Worm (Caenorhabditis elegans) whole organism, young adult: Measurements from ENCODE around the gene C43H6.12.

Experiments
- B0019.2 ChIP-seq: fragments of 200-800 bp; sonication (Bioruptor generic); conservative IDR thresholded peaks from 2 replicates; pipeline ENCODE4 v1.3.6; 2022; ENCODE audit warnings: missing genetic modification reagents, missing genetic modification characterization, missing compliant biosample characterization
- B0336.3 ChIP-seq: fragments of 200-800 bp; sonication (Bioruptor generic); IDR thresholded peaks from 2 replicates; pipeline ENCODE4 v1.3.6; 2022; ENCODE audit warnings: missing genetic modification characterization, missing compliant biosample characterization
- D2030.7 ChIP-seq: fragments of 200-800 bp; sonication (Bioruptor generic); IDR thresholded peaks from 2 replicates; pipeline ENCODE4 v1.3.6; 2022; ENCODE audit warnings: missing genetic modification reagents, missing genetic modification characterization, missing compliant biosample characterization
- F22D6.2 ChIP-seq: sonication (generic microtip); optimal IDR thresholded peaks from 2 replicates; lab custom pipeline; 2016; ENCODE audit warnings: mild to moderate bottlenecking, missing genetic modification characterization, missing compliant biosample characterization
- F23B12.7 ChIP-seq: sonication (generic microtip); optimal IDR thresholded peaks from 2 replicates; lab custom pipeline; 2017; ENCODE audit warnings: missing genetic modification characterization, mild to moderate bottlenecking, missing compliant biosample characterization, antibody characterized with exemption, moderate library complexity; ENCODE audit not compliant: insufficient read depth
- F39B2.1 ChIP-seq: fragments of 200-800 bp; sonication (Bioruptor generic); IDR thresholded peaks from 2 replicates; pipeline ENCODE4 v1.3.6; 2022; ENCODE audit warnings: missing genetic modification reagents, missing genetic modification characterization, missing compliant biosample characterization
- F49E8.2 ChIP-seq: sonication (generic microtip); optimal IDR thresholded peaks from 3 replicates; lab custom pipeline; 2017; ENCODE audit warnings: missing genetic modification characterization, mild to moderate bottlenecking, missing compliant biosample characterization, antibody characterized with exemption, moderate library complexity; ENCODE audit not compliant: insufficient read depth
- F52B5.7 ChIP-seq: sonication (generic microtip); optimal IDR thresholded peaks from 2 replicates; lab custom pipeline; 2016; ENCODE audit warnings: mild to moderate bottlenecking, missing genetic modification characterization, missing compliant biosample characterization
- Y53F4B.3 ChIP-seq: fragments of 200-800 bp; sonication (Bioruptor generic); IDR thresholded peaks from 2 replicates; pipeline ENCODE4 v1.3.6; 2022; ENCODE audit warnings: missing genetic modification reagents, missing genetic modification characterization, missing compliant biosample characterization
- ZK185.1 ChIP-seq: sonication (generic microtip); optimal IDR thresholded peaks from 2 replicates; lab custom pipeline; 2016; ENCODE audit warnings: mild to moderate bottlenecking, missing genetic modification characterization, missing compliant biosample characterization; ENCODE audit not compliant: poor library complexity, severe bottlenecking
- atf-7 ChIP-seq: sonication (generic microtip); optimal IDR thresholded peaks from 2 replicates; lab custom pipeline; 2017; ENCODE audit warnings: mild to moderate bottlenecking, missing genetic modification characterization, missing compliant biosample characterization
- cebp-1 ChIP-seq, 2 experiments: fragments of 200-800 bp in 1 of 2; sonication (Bioruptor generic) in 1 of 2; sonication (generic microtip) in 1 of 2; IDR thresholded peaks in 1 of 2; optimal IDR thresholded peaks in 1 of 2; 2 replicates each; pipeline versions ENCODE4 v1.3.6 to Lab custom; 2017 to 2022; ENCODE audit warnings: missing compliant biosample characterization in 2 of 2, missing genetic modification characterization in 2 of 2, mild to moderate bottlenecking in 1 of 2, missing genetic modification reagents in 1 of 2, moderate library complexity in 1 of 2
- cebp-2 ChIP-seq: fragments of 200-800 bp; sonication (Bioruptor generic); IDR thresholded peaks from 2 replicates; pipeline ENCODE4 v1.3.6; 2022; ENCODE audit warnings: missing genetic modification characterization, missing compliant biosample characterization
- ceh-100 ChIP-seq: fragments of 200-800 bp; sonication (Bioruptor generic); IDR thresholded peaks from 2 replicates; pipeline ENCODE4 v1.3.6; 2022; ENCODE audit warnings: missing genetic modification reagents, missing genetic modification characterization, missing compliant biosample characterization
- ceh-27 ChIP-seq: fragments of 200-800 bp; sonication (Bioruptor generic); optimal IDR thresholded peaks from 2 replicates; lab custom pipeline; 2018; ENCODE audit warnings: mild to moderate bottlenecking, missing genetic modification characterization, moderate library complexity, missing compliant biosample characterization
- ceh-79 ChIP-seq: sonication (generic microtip); optimal IDR thresholded peaks from 2 replicates; lab custom pipeline; 2017; ENCODE audit warnings: mild to moderate bottlenecking, missing genetic modification characterization, missing compliant biosample characterization
- chd-7 ChIP-seq: sonication (generic microtip); optimal IDR thresholded peaks from 2 replicates; lab custom pipeline; 2016; ENCODE audit warnings: mild to moderate bottlenecking, missing genetic modification characterization, moderate library complexity, missing compliant biosample characterization
- die-1 ChIP-seq: sonication (generic microtip); optimal IDR thresholded peaks from 2 replicates; lab custom pipeline; 2016; ENCODE audit warnings: missing genotype, mild to moderate bottlenecking, missing genetic modification characterization, missing compliant biosample characterization
- efl-1 ChIP-seq: fragments of 150-350 bp; optimal IDR thresholded peaks from 2 replicates; lab custom pipeline; 2014; ENCODE audit warnings: missing biosample characterization, missing genetic modification reagents, missing genetic modification characterization
- egl-18 ChIP-seq: fragments of 200-800 bp; sonication (Bioruptor generic); IDR thresholded peaks from 2 replicates; pipeline ENCODE4 v1.3.6; 2022; ENCODE audit warnings: missing genetic modification reagents, missing genetic modification characterization, missing compliant biosample characterization
- egrh-3 ChIP-seq: fragments of 200-800 bp; sonication (Bioruptor generic); IDR thresholded peaks from 2 replicates; pipeline ENCODE4 v1.3.6; 2022; ENCODE audit warnings: missing genetic modification reagents, missing genetic modification characterization, missing compliant biosample characterization
- ekl-4 ChIP-seq: fragments of 200-800 bp; sonication (Bioruptor generic); IDR thresholded peaks from 2 replicates; pipeline ENCODE4 v1.3.6; 2022; ENCODE audit warnings: missing genetic modification reagents, missing genetic modification characterization, missing compliant biosample characterization
- let-607 ChIP-seq, 2 experiments: fragments of 200-800 bp in 1 of 2; sonication (Bioruptor generic) in 1 of 2; sonication (generic microtip) in 1 of 2; optimal IDR thresholded peaks; 2 replicates each; lab custom pipeline; 2016 to 2018; ENCODE audit warnings: mild to moderate bottlenecking in 2 of 2, missing compliant biosample characterization in 2 of 2, missing genetic modification characterization in 2 of 2, moderate library complexity in 2 of 2, missing genotype in 1 of 2
- lin-26 ChIP-seq: fragments of 200-800 bp; sonication (Bioruptor generic); IDR thresholded peaks from 2 replicates; pipeline ENCODE4 v1.3.6; 2022; ENCODE audit warnings: missing genetic modification reagents, missing genetic modification characterization, missing compliant biosample characterization
- lsy-27 ChIP-seq: sonication (generic microtip); optimal IDR thresholded peaks from 2 replicates; lab custom pipeline; 2017; ENCODE audit warnings: missing genetic modification characterization, mild to moderate bottlenecking, missing compliant biosample characterization, antibody characterized with exemption, missing genotype, borderline replicate concordance; ENCODE audit not compliant: insufficient read depth
- madf-10 ChIP-seq: sonication (generic microtip); optimal IDR thresholded peaks from 2 replicates; lab custom pipeline; 2016; ENCODE audit warnings: mild to moderate bottlenecking, missing genetic modification characterization, missing compliant biosample characterization
- madf-8 ChIP-seq: fragments of 200-800 bp; sonication (Bioruptor generic); conservative IDR thresholded peaks from 2 replicates; pipeline ENCODE4 v1.3.6; 2022; ENCODE audit warnings: missing genetic modification reagents, missing genetic modification characterization, missing compliant biosample characterization
- mel-28 ChIP-seq: sonication (generic microtip); optimal IDR thresholded peaks from 2 replicates; lab custom pipeline; 2016; ENCODE audit warnings: borderline replicate concordance, mild to moderate bottlenecking, missing genetic modification characterization, missing compliant biosample characterization
- mes-4 ChIP-seq: sonication (generic microtip); optimal IDR thresholded peaks from 2 replicates; lab custom pipeline; 2016; ENCODE audit warnings: missing genotype, missing genetic modification characterization, missing compliant biosample characterization
- mxl-1 ChIP-seq: sonication (generic microtip); optimal IDR thresholded peaks from 2 replicates; lab custom pipeline; 2016; ENCODE audit warnings: missing genetic modification characterization, missing compliant biosample characterization
- nfyb-1 ChIP-seq: fragments of 200-800 bp; sonication (Bioruptor generic); IDR thresholded peaks from 2 replicates; pipeline ENCODE4 v1.3.6; 2022; ENCODE audit warnings: missing genetic modification reagents, missing genetic modification characterization, missing compliant biosample characterization
- nhr-120 ChIP-seq: fragments of 200-800 bp; sonication (Bioruptor generic); IDR thresholded peaks from 2 replicates; pipeline ENCODE4 v1.3.6; 2022; ENCODE audit warnings: missing genetic modification characterization, missing compliant biosample characterization
- nhr-90 ChIP-seq: sonication (generic microtip); optimal IDR thresholded peaks from 2 replicates; lab custom pipeline; 2016; ENCODE audit warnings: missing genotype, mild to moderate bottlenecking, missing genetic modification characterization, missing compliant biosample characterization
- pha-4 ChIP-seq: fragments of 150-350 bp; sonication (generic microtip); optimal IDR thresholded peaks from 2 replicates; lab custom pipeline; 2014; ENCODE audit warnings: missing biosample characterization, missing genetic modification reagents, missing genetic modification characterization
- rpc-1 ChIP-seq, 2 experiments: fragments of 150-350 bp in 1 of 2; sonication (generic microtip) in 1 of 2; optimal IDR thresholded peaks; 2 replicates each; lab custom pipeline; 2014 to 2018; ENCODE audit warnings: missing biosample characterization in 1 of 2, missing genetic modification characterization in 1 of 2, missing genetic modification reagents in 1 of 2, missing genotype in 1 of 2
- sea-2 ChIP-seq: fragments of 200-800 bp; sonication (Bioruptor generic); IDR thresholded peaks from 2 replicates; pipeline ENCODE4 v1.3.6; 2022; ENCODE audit warnings: missing genetic modification characterization, missing compliant biosample characterization
- sptf-2 ChIP-seq: fragments of 200-800 bp; sonication (Bioruptor generic); optimal IDR thresholded peaks from 2 replicates; lab custom pipeline; 2018; ENCODE audit warnings: mild to moderate bottlenecking, missing genetic modification characterization, missing compliant biosample characterization
- tbp1 ChIP-seq: fragments of 200-800 bp; sonication (Bioruptor generic); optimal IDR thresholded peaks from 2 replicates; lab custom pipeline; 2018; ENCODE audit warnings: mild to moderate bottlenecking, missing genetic modification characterization, missing compliant biosample characterization
- xnd-1 ChIP-seq: sonication (generic microtip); optimal IDR thresholded peaks from 2 replicates; lab custom pipeline; 2016; ENCODE audit warnings: missing genotype, missing genetic modification reagents, missing genetic modification characterization, missing compliant biosample characterization
- ztf-18 ChIP-seq: sonication (generic microtip); optimal IDR thresholded peaks from 2 replicates; lab custom pipeline; 2016; ENCODE audit warnings: missing genotype, mild to moderate bottlenecking, missing genetic modification characterization, missing compliant biosample characterization
- ztf-22 ChIP-seq: fragments of 200-800 bp; sonication (Bioruptor generic); optimal IDR thresholded peaks from 2 replicates; lab custom pipeline; 2018; ENCODE audit warnings: mild to moderate bottlenecking, missing genetic modification characterization, moderate library complexity, missing compliant biosample characterization
- ztf-25 ChIP-seq: fragments of 200-800 bp; sonication (Bioruptor generic); IDR thresholded peaks from 2 replicates; pipeline ENCODE4 v1.3.6; 2022; ENCODE audit warnings: missing genetic modification reagents, missing genetic modification characterization, missing compliant biosample characterization
- ztf-28 ChIP-seq: fragments of 200-800 bp; sonication (Bioruptor generic); IDR thresholded peaks from 2 replicates; pipeline ENCODE4 v1.3.6; 2022; ENCODE audit warnings: missing genetic modification reagents, missing genetic modification characterization, missing compliant biosample characterization
- ztf-6 ChIP-seq: fragments of 200-800 bp; sonication (Bioruptor generic); IDR thresholded peaks from 2 replicates; pipeline ENCODE4 v1.3.6; 2022; ENCODE audit warnings: missing genetic modification reagents, missing genetic modification characterization, missing compliant biosample characterization

The C43H6.12 gene

ce11 chrX:2426932-2427331 is 17.5 kb downstream of the C43H6.12 start:
- TF ChIP-seq nhr-120 (GFP tag; lab: Robert Waterston, UW) (no peak), madf-8 (GFP tag; lab: Robert Waterston, UW) (no peak), ztf-22 (GFP tag; lab: Kevin White, UChicago) (no peak), F52B5.7 (tag; lab: Kevin White, UChicago) (no peak), B0019.2 (GFP tag; lab: Robert Waterston, UW) (no peak), mxl-1 (no peak), B0336.3 (GFP tag; lab: Robert Waterston, UW) (no peak), ztf-6 (no peak), rpc-1 (optimal IDR thresholded peaks at IDR 0.05; lab: Kevin White, UChicago) (no peak), rpc-1 (tag; optimal IDR thresholded peaks at IDR 0.05; lab: Kevin White, UChicago) (no peak), sptf-2 (no peak), nfyb-1 (GFP tag; lab: Robert Waterston, UW) (no peak), mes-4 (no peak), xnd-1 (tag; lab: Kevin White, UChicago) (no peak), ceh-100 (GFP tag; lab: Robert Waterston, UW) (no peak)

- no peak for TF ChIP-seq efl-1 (GFP tag; lab: Kevin White, UChicago)
- TF ChIP-seq cebp-2 (GFP tag; lab: Robert Waterston, UW): no peak
- no peak for TF ChIP-seq Y53F4B.3
- TF ChIP-seq egrh-3 (GFP tag; lab: Robert Waterston, UW): no peak
- TF ChIP-seq F49E8.2: no peak
- TF ChIP-seq egl-18 (GFP tag; lab: Robert Waterston, UW): no peak
- no peak for TF ChIP-seq ztf-18 (tag; lab: Kevin White, UChicago)
- no peak for TF ChIP-seq madf-10 (tag; lab: Kevin White, UChicago)
- TF ChIP-seq F22D6.2 (tag; lab: Kevin White, UChicago): no peak
- TF ChIP-seq ceh-79 (tag; lab: Kevin White, UChicago): no peak
- no peak for TF ChIP-seq pha-4
Observed at ce11 chrX:2427404-2427803, 18.0 kb downstream of the C43H6.12 start, which contains the start of gene gcy-31. gcy-31 (minus strand) TSS chrX:2427504.

- TF ChIP-seq rpc-1 (optimal IDR thresholded peaks at IDR 0.05; lab: Kevin White, UChicago) (no peak), rpc-1 (tag; optimal IDR thresholded peaks at IDR 0.05; lab: Kevin White, UChicago) (no peak), D2030.7 (GFP tag; lab: Robert Waterston, UW) (no peak), tbp1 (GFP tag; lab: Kevin White, UChicago) (no peak), ztf-22 (GFP tag; lab: Kevin White, UChicago) (no peak), ekl-4 (GFP tag; lab: Robert Waterston, UW) (no peak), egrh-3 (GFP tag; lab: Robert Waterston, UW) (no peak), efl-1 (GFP tag; lab: Kevin White, UChicago) (no peak), F39B2.1 (no peak), sea-2 (GFP tag; lab: Robert Waterston, UW) (no peak), atf-7 (no peak)
- TF ChIP-seq, all 124 proteins: peak for 0
Observed at ce11 chrX:2430317-2430716, 20.9 kb downstream of the C43H6.12 start.

ce11 chrX:2432459-2432858 is 23.1 kb downstream of the C43H6.12 start:
- TF ChIP-seq cebp-1 (GFP tag; IDR thresholded peaks at IDR 0.05; lab: Robert Waterston, UW) (0 out of 2 replicates have a peak, but pooled peaks have one; percentile 29), cebp-1 (tag; optimal IDR thresholded peaks at IDR 0.05; lab: Kevin White, UChicago) (no peak), ZK185.1 (tag; lab: Kevin White, UChicago) (peak; percentile 6), lsy-27 (no peak), let-607 (tag; optimal IDR thresholded peaks at IDR 0.05; lab: Kevin White, UChicago) (no peak), lin-26 (GFP tag; lab: Robert Waterston, UW) (0 out of 2 replicates have a peak, but pooled peaks have one; percentile 14), die-1 (tag; lab: Kevin White, UChicago) (no peak), ztf-25 (GFP tag; lab: Robert Waterston, UW) (no peak), nhr-90 (tag; lab: Kevin White, UChicago) (peak; percentile 13), mel-28 (tag; lab: Kevin White, UChicago) (no peak), F23B12.7 (tag; lab: Kevin White, UChicago) (peak; percentile 3), ceh-27 (GFP tag; lab: Kevin White, UChicago) (peak; percentile 57), ztf-28 (GFP tag; lab: Robert Waterston, UW) (no peak), mes-4 (no peak), chd-7 (peak; percentile 3)
